Fruit fly (Drosophila melanogaster) whole organism, embryonic: Measurements from ENCODE around the gene CG8944.

Experiments used
- Blimp-1 ChIP-seq: fragments of 200-800 bp; sonication (Bioruptor generic); optimal IDR thresholded peaks from 3 replicates; lab custom pipeline; 2018; ENCODE audit warnings: missing biosample characterization, missing genetic modification characterization, mild to moderate bottlenecking, moderate library complexity, missing genetic modification reagents
- CG10462 ChIP-seq: fragments of 200-800 bp; sonication (Bioruptor generic); optimal IDR thresholded peaks from 2 replicates; lab custom pipeline; 2016; ENCODE audit warnings: missing biosample characterization, missing genetic modification characterization
- CG10543 ChIP-seq: fragments of 200-800 bp; sonication (Bioruptor generic); optimal IDR thresholded peaks from 3 replicates; lab custom pipeline; 2017; ENCODE audit warnings: missing biosample characterization, mild to moderate bottlenecking, missing genetic modification characterization, moderate library complexity
- CG10979 ChIP-seq: fragments of 200-800 bp; sonication (Bioruptor generic); optimal IDR thresholded peaks from 2 replicates; lab custom pipeline; 2018; ENCODE audit warnings: missing biosample characterization, mild to moderate bottlenecking, missing genetic modification characterization, moderate library complexity
- CG12744 ChIP-seq: fragments of 200-800 bp; sonication (Bioruptor generic); optimal IDR thresholded peaks from 2 replicates; lab custom pipeline; 2016; ENCODE audit warnings: missing biosample characterization, missing genetic modification characterization
- CG14014 ChIP-seq: fragments of 200-800 bp; sonication (Bioruptor generic); IDR thresholded peaks from 2 replicates; pipeline ENCODE4 v1.3.6; 2022; ENCODE audit warnings: missing biosample characterization, missing genetic modification characterization
- CG14710 ChIP-seq: fragments of 200-800 bp; sonication (Bioruptor generic); optimal IDR thresholded peaks from 3 replicates; lab custom pipeline; 2019; ENCODE audit warnings: missing biosample characterization, mild to moderate bottlenecking, missing genetic modification characterization, moderate library complexity
- CG15514 ChIP-seq: fragments of 200-800 bp; sonication (Bioruptor generic); optimal IDR thresholded peaks from 3 replicates; lab custom pipeline; 2017; ENCODE audit warnings: missing biosample characterization, missing genetic modification characterization, mild to moderate bottlenecking, moderate library complexity, missing genetic modification reagents
- CG16863 ChIP-seq: fragments of 200-800 bp; sonication (Bioruptor generic); optimal IDR thresholded peaks from 3 replicates; lab custom pipeline; 2016; ENCODE audit warnings: missing biosample characterization, missing genetic modification characterization
- CG18619 ChIP-seq: fragments of 200-800 bp; sonication (Bioruptor generic); optimal IDR thresholded peaks from 3 replicates; lab custom pipeline; 2017; ENCODE audit warnings: missing biosample characterization, mild to moderate bottlenecking, missing genetic modification characterization
- CG31224 ChIP-seq: fragments of 200-800 bp; sonication (Bioruptor generic); IDR thresholded peaks from 2 replicates; pipeline ENCODE4 v1.3.6; 2022; ENCODE audit warnings: missing biosample characterization, missing genetic modification characterization
- CG31441 ChIP-seq: fragments of 200-800 bp; sonication (Bioruptor generic); IDR thresholded peaks from 2 replicates; pipeline ENCODE4 v1.3.6; 2022; ENCODE audit warnings: missing biosample characterization, missing genetic modification characterization
- CG32772 ChIP-seq: fragments of 200-800 bp; sonication (Bioruptor generic); IDR thresholded peaks from 2 replicates; pipeline ENCODE4 v1.3.6; 2022; ENCODE audit warnings: missing biosample characterization, missing genetic modification characterization
- CG6272 ChIP-seq: fragments of 200-800 bp; sonication (Bioruptor generic); IDR thresholded peaks from 2 replicates; pipeline ENCODE4 v1.3.6; 2022; ENCODE audit warnings: missing biosample characterization, missing genetic modification characterization
- CG7372 ChIP-seq: fragments of 200-800 bp; sonication (Bioruptor generic); IDR thresholded peaks from 2 replicates; pipeline ENCODE4 v1.3.6; 2022; ENCODE audit warnings: missing biosample characterization, missing genetic modification characterization
- CG7786 ChIP-seq: fragments of 200-800 bp; sonication (Bioruptor generic); optimal IDR thresholded peaks from 2 replicates; lab custom pipeline; 2016; ENCODE audit warnings: missing biosample characterization, missing genetic modification characterization
- CG7963 ChIP-seq: fragments of 200-800 bp; sonication (Bioruptor generic); IDR thresholded peaks from 3 replicates; pipeline ENCODE4 v1.3.6; 2022; ENCODE audit warnings: missing biosample characterization, missing genetic modification characterization; ENCODE audit not compliant: partially characterized antibody
- CG9727 ChIP-seq: fragments of 200-800 bp; sonication (Bioruptor generic); optimal IDR thresholded peaks from 3 replicates; lab custom pipeline; 2017; ENCODE audit warnings: missing biosample characterization, mild to moderate bottlenecking, missing genetic modification characterization
- Dbx ChIP-seq: fragments of 200-800 bp; sonication (Bioruptor generic); IDR thresholded peaks from 3 replicates; pipeline ENCODE4 v1.3.6; 2022; ENCODE audit warnings: missing biosample characterization, missing genetic modification characterization
- Gsc ChIP-seq: fragments of 200-800 bp; sonication (Bioruptor generic); IDR thresholded peaks from 2 replicates; pipeline ENCODE4 v1.3.6; 2022; ENCODE audit warnings: missing biosample characterization, missing genetic modification characterization
- Gug ChIP-seq: fragments of 200-800 bp; sonication (Bioruptor generic); IDR thresholded peaks from 4 replicates; pipeline ENCODE4 v1.3.6; 2022; ENCODE audit warnings: missing biosample characterization, missing genetic modification characterization
- HLH4C ChIP-seq: fragments of 200-800 bp; sonication (Bioruptor generic); IDR thresholded peaks from 3 replicates; pipeline ENCODE4 v1.3.6; 2022; ENCODE audit warnings: missing biosample characterization, missing genetic modification characterization; ENCODE audit not compliant: partially characterized antibody
- HLH54F ChIP-seq: fragments of 200-800 bp; sonication (Bioruptor generic); optimal IDR thresholded peaks from 3 replicates; lab custom pipeline; 2016; ENCODE audit warnings: missing biosample characterization, missing genetic modification characterization
- Hr3 ChIP-seq: fragments of 200-800 bp; sonication (Bioruptor generic); optimal IDR thresholded peaks from 3 replicates; lab custom pipeline; 2016; ENCODE audit warnings: missing biosample characterization, missing genetic modification characterization
- Kr ChIP-seq: fragments of 200-800 bp; sonication (Bioruptor generic); optimal IDR thresholded peaks from 2 replicates; lab custom pipeline; 2017; ENCODE audit warnings: missing biosample characterization, mild to moderate bottlenecking, missing genetic modification characterization
- Lhr ChIP-seq: fragments of 200-800 bp; sonication (Bioruptor generic); optimal IDR thresholded peaks from 3 replicates; lab custom pipeline; 2017; ENCODE audit warnings: mild to moderate bottlenecking, missing biosample characterization, missing genetic modification reagents, missing genetic modification characterization
- MBD-R2 ChIP-seq: fragments of 200-800 bp; sonication (Bioruptor generic); IDR thresholded peaks from 2 replicates; pipeline ENCODE4 v1.3.6; 2022; ENCODE audit warnings: missing biosample characterization, missing genetic modification characterization
- NK7.1 ChIP-seq: fragments of 200-800 bp; sonication (Bioruptor generic); optimal IDR thresholded peaks from 3 replicates; lab custom pipeline; 2016; ENCODE audit warnings: missing biosample characterization, missing genetic modification characterization
- Side ChIP-seq: fragments of 200-800 bp; sonication (Bioruptor generic); optimal IDR thresholded peaks from 2 replicates; lab custom pipeline; 2016; ENCODE audit warnings: missing biosample characterization, missing genetic modification characterization
- Taf1 ChIP-seq: fragments of 200-800 bp; sonication (Bioruptor generic); IDR thresholded peaks from 2 replicates; pipeline ENCODE4 v1.3.6; 2022; ENCODE audit warnings: missing biosample characterization, missing genetic modification characterization
- ap ChIP-seq: fragments of 200-800 bp; sonication (Bioruptor generic); IDR thresholded peaks from 2 replicates; pipeline ENCODE4 v1.3.6; 2022; ENCODE audit warnings: missing biosample characterization, missing genetic modification characterization
- ato ChIP-seq: fragments of 200-800 bp; sonication (Bioruptor generic); IDR thresholded peaks from 2 replicates; pipeline ENCODE4 v1.3.6; 2022; ENCODE audit warnings: missing biosample characterization, missing genetic modification characterization; ENCODE audit not compliant: partially characterized antibody
- bab2 ChIP-seq: fragments of 200-800 bp; sonication (Bioruptor generic); optimal IDR thresholded peaks from 2 replicates; lab custom pipeline; 2016; ENCODE audit warnings: missing biosample characterization, missing genetic modification characterization
- cad ChIP-seq: fragments of >200 bp; optimal IDR thresholded peaks from 2 replicates; lab custom pipeline; 2017; ENCODE audit warnings: missing biosample characterization, missing genetic modification characterization
- cg ChIP-seq: fragments of 200-800 bp; sonication (Bioruptor generic); optimal IDR thresholded peaks from 3 replicates; lab custom pipeline; 2019; ENCODE audit warnings: missing biosample characterization, mild to moderate bottlenecking, missing genetic modification characterization, moderate library complexity
- chif ChIP-seq, 2 experiments: fragments of 200-800 bp; sonication (Bioruptor generic); optimal IDR thresholded peaks; 3 replicates each; lab custom pipeline; 2016; ENCODE audit warnings: missing biosample characterization in 2 of 2, missing genetic modification characterization in 2 of 2
- ci ChIP-seq: fragments of 200-800 bp; sonication (Bioruptor generic); IDR thresholded peaks from 3 replicates; pipeline ENCODE4 v1.3.6; 2022; ENCODE audit warnings: missing biosample characterization, missing genetic modification characterization
- esg ChIP-seq: fragments of 200-800 bp; sonication (Bioruptor generic); conservative IDR thresholded peaks from 2 replicates; pipeline ENCODE4 v1.3.6; 2022; ENCODE audit warnings: missing biosample characterization, missing genetic modification characterization
- fd64A ChIP-seq: fragments of 200-800 bp; sonication (Bioruptor generic); optimal IDR thresholded peaks from 3 replicates; lab custom pipeline; 2018; ENCODE audit warnings: missing biosample characterization, mild to moderate bottlenecking, missing genetic modification characterization
- lab ChIP-seq: fragments of 200-800 bp; sonication (Bioruptor generic); optimal IDR thresholded peaks from 3 replicates; lab custom pipeline; 2017; ENCODE audit warnings: missing biosample characterization, missing genetic modification characterization, mild to moderate bottlenecking, moderate library complexity, missing genetic modification reagents
- lola ChIP-seq, 3 experiments: fragments of >200 bp in 2 of 3; fragments of 200-800 bp in 1 of 3; sonication (Bioruptor generic) in 1 of 3; optimal IDR thresholded peaks; 2 replicates each; lab custom pipeline; 2017 to 2019; ENCODE audit warnings: missing biosample characterization in 3 of 3, missing genetic modification characterization in 3 of 3, mild to moderate bottlenecking in 1 of 3, moderate library complexity in 1 of 3
- mirr ChIP-seq: fragments of 200-800 bp; sonication (Bioruptor generic); optimal IDR thresholded peaks from 3 replicates; lab custom pipeline; 2018; ENCODE audit warnings: missing biosample characterization, mild to moderate bottlenecking, missing genetic modification characterization
- nerfin-2 ChIP-seq: fragments of 200-800 bp; sonication (Bioruptor generic); IDR thresholded peaks from 2 replicates; pipeline ENCODE4 v1.3.6; 2022; ENCODE audit warnings: missing biosample characterization, missing genetic modification characterization; ENCODE audit not compliant: partially characterized antibody
- nmo ChIP-seq: fragments of 200-800 bp; sonication (Bioruptor generic); optimal IDR thresholded peaks from 2 replicates; lab custom pipeline; 2018; ENCODE audit warnings: missing biosample characterization, mild to moderate bottlenecking, missing genetic modification characterization, moderate library complexity
- org-1 ChIP-seq: fragments of 200-800 bp; sonication (Bioruptor generic); optimal IDR thresholded peaks from 2 replicates; lab custom pipeline; 2017; ENCODE audit warnings: missing biosample characterization, missing genetic modification characterization
- sc ChIP-seq, 3 experiments: fragments of >200 bp in 2 of 3; fragments of 200-800 bp in 1 of 3; sonication (Bioruptor generic) in 1 of 3; optimal IDR thresholded peaks; 2 replicates in 2 of 3; 3 replicates in 1 of 3; lab custom pipeline; 2017; ENCODE audit warnings: mild to moderate bottlenecking in 1 of 3, missing biosample characterization in 1 of 3, missing genetic modification characterization in 1 of 3, missing genetic modification reagents in 1 of 3
- sim ChIP-seq: fragments of 200-800 bp; sonication (Bioruptor generic); IDR thresholded peaks from 2 replicates; pipeline ENCODE4 v1.3.6; 2022; ENCODE audit warnings: missing biosample characterization, missing genetic modification characterization
- sima ChIP-seq: fragments of 200-800 bp; sonication (Bioruptor generic); optimal IDR thresholded peaks from 2 replicates; lab custom pipeline; 2016; ENCODE audit warnings: missing biosample characterization, missing genetic modification characterization
- tio ChIP-seq: fragments of 200-800 bp; sonication (Bioruptor generic); optimal IDR thresholded peaks from 2 replicates; lab custom pipeline; 2017; ENCODE audit warnings: missing biosample characterization, missing genetic modification characterization, inconsistent platforms

Gene CG8944

dm6 chrX:15760447-15761297 lies 14.6 kb upstream of the CG8944 start, which contains the start of the genes Graf and mRpL3 (continued):
- TF ChIP-seq Kr (no peak), Taf1 (no peak), CG6272 (GFP tag; lab: Robert Waterston, UW) (no peak), org-1 (GFP tag; lab: Kevin White, UChicago) (no peak), CG15514 (GFP tag; lab: Kevin White, UChicago) (peak; percentile 19), HLH54F (no peak), CG31441 (GFP tag; lab: Robert Waterston, UW) (no peak), CG14710 (tag; lab: Kevin White, UChicago) (peak; percentile 41), CG10979 (no peak), lola (GFP tag; optimal IDR thresholded peaks at IDR 0.05; lab: Kevin White, UChicago) (peak in 1 of 3 experiments; percentile 85), ci (GFP tag; lab: Robert Waterston, UW) (no peak), CG12744 (GFP tag; lab: Kevin White, UChicago) (no peak), CG31224 (GFP tag; lab: Robert Waterston, UW) (no peak), CG7372 (GFP tag; lab: Robert Waterston, UW) (no peak), sim (no peak), sima (GFP tag; lab: Kevin White, UChicago) (no peak), CG10543 (GFP tag; lab: Kevin White, UChicago) (no peak), Gug (GFP tag; lab: Robert Waterston, UW) (no peak), CG7963 (GFP tag; lab: Robert Waterston, UW) (peak; percentile 91), ato (peak; percentile 90), lab (GFP tag; lab: Kevin White, UChicago) (no peak), Lhr (GFP tag; lab: Kevin White, UChicago) (no peak), CG7786 (GFP tag; lab: Kevin White, UChicago) (no peak), cad (no peak), ap (GFP tag; lab: Robert Waterston, UW) (no peak), MBD-R2 (GFP tag; lab: Robert Waterston, UW) (no peak), Side (GFP tag; lab: Kevin White, UChicago) (no peak), sc (optimal IDR thresholded peaks at IDR 0.05; lab: Kevin White, UChicago) (no peak), sc (GFP tag; optimal IDR thresholded peaks at IDR 0.05; lab: Kevin White, UChicago) (no peak), bab2 (GFP tag; lab: Kevin White, UChicago) (no peak), CG18619 (GFP tag; lab: Kevin White, UChicago) (no peak), cg (GFP tag; lab: Kevin White, UChicago) (peak; percentile 41), CG32772 (no peak), Hr3 (GFP tag; lab: Kevin White, UChicago) (peak; percentile 4), Gsc (GFP tag; lab: Robert Waterston, UW) (no peak), mirr (no peak), HLH4C (GFP tag; lab: Robert Waterston, UW) (peak; percentile 91), Dbx (no peak), CG10462 (GFP tag; lab: Kevin White, UChicago) (no peak), tio (GFP tag; lab: Kevin White, UChicago) (no peak), CG16863 (GFP tag; lab: Kevin White, UChicago) (no peak), Blimp-1 (GFP tag; lab: Kevin White, UChicago) (no peak), CG14014 (GFP tag; lab: Robert Waterston, UW) (no peak), nmo (GFP tag; lab: Kevin White, UChicago) (peak; percentile 17), esg (no peak), NK7.1 (GFP tag; lab: Kevin White, UChicago) (no peak), CG9727 (no peak), nerfin-2 (GFP tag; lab: Robert Waterston, UW) (peak; percentile 92), chif (GFP tag; optimal IDR thresholded peaks at IDR 0.05; lab: Kevin White, UChicago) (no peak), fd64A (GFP tag; lab: Kevin White, UChicago) (no peak)
